Worm (Caenorhabditis elegans) whole organism, L2 larva: ENCODE results near the gene VF13D12L.3.
A peak's percentile ranks its signal among the peaks of the same experiment; 100 is the strongest.

Experiments used
- C34F6.9 ChIP-seq: fragments of 150-350 bp; optimal IDR thresholded peaks from 2 replicates; lab custom pipeline; 2014; ENCODE audit warnings: missing biosample characterization, missing genetic modification characterization
- F13H6.1 ChIP-seq: sonication (generic microtip); optimal IDR thresholded peaks from 2 replicates; lab custom pipeline; 2016; ENCODE audit warnings: missing genetic modification characterization, missing compliant biosample characterization
- R02D3.7 ChIP-seq: fragments of 150-350 bp; optimal IDR thresholded peaks from 2 replicates; lab custom pipeline; 2014; ENCODE audit warnings: missing biosample characterization, missing genetic modification characterization
- Y55F3AM.14 ChIP-seq: fragments of 200-800 bp; sonication (Bioruptor generic); optimal IDR thresholded peaks from 2 replicates; lab custom pipeline; 2018; ENCODE audit warnings: mild to moderate bottlenecking, missing genetic modification characterization, missing compliant biosample characterization
- ZK546.5 ChIP-seq: sonication (generic microtip); optimal IDR thresholded peaks from 2 replicates; lab custom pipeline; 2017; ENCODE audit warnings: missing biosample characterization, missing genetic modification characterization
- aly-2 ChIP-seq: fragments of 150-350 bp; optimal IDR thresholded peaks from 2 replicates; lab custom pipeline; 2014; ENCODE audit warnings: missing biosample characterization, missing genetic modification characterization
- ama-1 ChIP-seq: fragments of 150-350 bp; optimal IDR thresholded peaks from 2 replicates; lab custom pipeline; 2018; ENCODE audit warnings: inconsistent platforms
- blmp-1 ChIP-seq: sonication (generic microtip); optimal IDR thresholded peaks from 2 replicates; lab custom pipeline; 2017; ENCODE audit warnings: missing genetic modification characterization, mild to moderate bottlenecking, missing compliant biosample characterization, antibody characterized with exemption, moderate library complexity; ENCODE audit not compliant: insufficient read depth
- ceh-16 ChIP-seq: fragments of 150-350 bp; optimal IDR thresholded peaks from 2 replicates; lab custom pipeline; 2014; ENCODE audit warnings: missing biosample characterization, missing genetic modification characterization
- ceh-82 ChIP-seq: fragments of 150-350 bp; optimal IDR thresholded peaks from 2 replicates; lab custom pipeline; 2014; ENCODE audit warnings: missing biosample characterization, missing genetic modification characterization
- crh-2 ChIP-seq: sonication (generic microtip); optimal IDR thresholded peaks from 2 replicates; lab custom pipeline; 2017; ENCODE audit warnings: missing biosample characterization, missing genetic modification characterization
- dmd-4 ChIP-seq: sonication (generic microtip); optimal IDR thresholded peaks from 2 replicates; lab custom pipeline; 2017; ENCODE audit warnings: missing biosample characterization, missing genetic modification characterization
- egl-27 ChIP-seq: sonication (generic microtip); optimal IDR thresholded peaks from 3 replicates; lab custom pipeline; 2017; ENCODE audit warnings: missing biosample characterization, missing genetic modification reagents, missing genetic modification characterization
- elt-1 ChIP-seq: fragments of 150-350 bp; optimal IDR thresholded peaks from 2 replicates; lab custom pipeline; 2014; ENCODE audit warnings: missing biosample characterization, missing genetic modification characterization
- elt-3 ChIP-seq: sonication (generic microtip); optimal IDR thresholded peaks from 2 replicates; lab custom pipeline; 2017; ENCODE audit warnings: missing biosample characterization, missing genetic modification characterization
- gmeb-1 ChIP-seq: fragments of 150-350 bp; optimal IDR thresholded peaks from 2 replicates; lab custom pipeline; 2014; ENCODE audit warnings: missing biosample characterization, missing genetic modification characterization
- lin-13 ChIP-seq: fragments of 150-350 bp; optimal IDR thresholded peaks from 2 replicates; lab custom pipeline; 2014; ENCODE audit warnings: missing biosample characterization, missing genetic modification reagents, missing genetic modification characterization
- lsy-2 ChIP-seq, 2 experiments: fragments of 150-350 bp in 1 of 2; sonication (generic microtip) in 1 of 2; optimal IDR thresholded peaks; 2 replicates each; lab custom pipeline; 2014 to 2017; ENCODE audit warnings: missing biosample characterization in 2 of 2, missing genetic modification characterization in 2 of 2
- mab-5 ChIP-seq: fragments of 150-350 bp; optimal IDR thresholded peaks from 2 replicates; lab custom pipeline; 2014; ENCODE audit warnings: missing biosample characterization, missing genetic modification characterization
- mbf-1 ChIP-seq: sonication (generic microtip); optimal IDR thresholded peaks from 2 replicates; lab custom pipeline; 2017; ENCODE audit warnings: missing biosample characterization, missing genetic modification characterization
- nhr-10 ChIP-seq: sonication (generic microtip); optimal IDR thresholded peaks from 2 replicates; lab custom pipeline; 2017; ENCODE audit warnings: missing biosample characterization, missing genetic modification characterization
- nhr-11 ChIP-seq: fragments of 150-350 bp; optimal IDR thresholded peaks from 2 replicates; lab custom pipeline; 2014; ENCODE audit warnings: missing biosample characterization, missing genetic modification characterization
- nhr-12 ChIP-seq: fragments of 150-350 bp; optimal IDR thresholded peaks from 2 replicates; lab custom pipeline; 2014; ENCODE audit warnings: missing biosample characterization, missing genetic modification characterization
- nhr-129 ChIP-seq: fragments of 150-350 bp; optimal IDR thresholded peaks from 2 replicates; lab custom pipeline; 2014; ENCODE audit warnings: missing biosample characterization, missing genetic modification characterization
- nhr-23 ChIP-seq: fragments of 150-350 bp; optimal IDR thresholded peaks from 2 replicates; lab custom pipeline; 2014; ENCODE audit warnings: missing biosample characterization, missing genetic modification reagents, missing genetic modification characterization
- nhr-237 ChIP-seq: fragments of 150-350 bp; optimal IDR thresholded peaks from 2 replicates; lab custom pipeline; 2014; ENCODE audit warnings: missing biosample characterization, missing genetic modification characterization
- nhr-77 ChIP-seq: fragments of 150-350 bp; optimal IDR thresholded peaks from 2 replicates; lab custom pipeline; 2014; ENCODE audit warnings: missing biosample characterization, missing genetic modification characterization
- peb-1 ChIP-seq: fragments of 150-350 bp; optimal IDR thresholded peaks from 2 replicates; lab custom pipeline; 2014; ENCODE audit warnings: missing biosample characterization, missing genetic modification characterization
- sma-3 ChIP-seq: sonication (generic microtip); optimal IDR thresholded peaks from 2 replicates; lab custom pipeline; 2016; ENCODE audit warnings: missing genetic modification reagents, missing genetic modification characterization, missing compliant biosample characterization
- sma-9 ChIP-seq, 2 experiments: fragments of 150-350 bp in 1 of 2; sonication (generic microtip) in 1 of 2; optimal IDR thresholded peaks; 2 replicates each; lab custom pipeline; 2014 to 2016; ENCODE audit warnings: missing genetic modification characterization in 2 of 2, mild to moderate bottlenecking in 1 of 2, missing biosample characterization in 1 of 2, missing compliant biosample characterization in 1 of 2, missing genetic modification reagents in 1 of 2, moderate library complexity in 1 of 2
- snpc-4 ChIP-seq: fragments of 150-350 bp; optimal IDR thresholded peaks from 2 replicates; lab custom pipeline; 2014; ENCODE audit warnings: missing biosample characterization, missing genetic modification characterization
- unc-55 ChIP-seq: fragments of 150-350 bp; sonication (generic microtip); optimal IDR thresholded peaks from 3 replicates; lab custom pipeline; 2014; ENCODE audit warnings: missing biosample characterization, missing genetic modification reagents, missing genetic modification characterization
- unc-62 ChIP-seq: fragments of 150-350 bp; optimal IDR thresholded peaks from 2 replicates; lab custom pipeline; 2014; ENCODE audit warnings: missing biosample characterization, missing genetic modification reagents, missing genetic modification characterization
- zag-1 ChIP-seq: fragments of 150-350 bp; optimal IDR thresholded peaks from 2 replicates; lab custom pipeline; 2014; ENCODE audit warnings: missing biosample characterization, missing genetic modification characterization
- ztf-1 ChIP-seq: fragments of 200-800 bp; sonication (Bioruptor generic); conservative IDR thresholded peaks from 2 replicates; pipeline ENCODE4 v1.3.6; 2022; ENCODE audit warnings: missing genetic modification characterization, missing compliant biosample characterization

Gene VF13D12L.3

DNA sequence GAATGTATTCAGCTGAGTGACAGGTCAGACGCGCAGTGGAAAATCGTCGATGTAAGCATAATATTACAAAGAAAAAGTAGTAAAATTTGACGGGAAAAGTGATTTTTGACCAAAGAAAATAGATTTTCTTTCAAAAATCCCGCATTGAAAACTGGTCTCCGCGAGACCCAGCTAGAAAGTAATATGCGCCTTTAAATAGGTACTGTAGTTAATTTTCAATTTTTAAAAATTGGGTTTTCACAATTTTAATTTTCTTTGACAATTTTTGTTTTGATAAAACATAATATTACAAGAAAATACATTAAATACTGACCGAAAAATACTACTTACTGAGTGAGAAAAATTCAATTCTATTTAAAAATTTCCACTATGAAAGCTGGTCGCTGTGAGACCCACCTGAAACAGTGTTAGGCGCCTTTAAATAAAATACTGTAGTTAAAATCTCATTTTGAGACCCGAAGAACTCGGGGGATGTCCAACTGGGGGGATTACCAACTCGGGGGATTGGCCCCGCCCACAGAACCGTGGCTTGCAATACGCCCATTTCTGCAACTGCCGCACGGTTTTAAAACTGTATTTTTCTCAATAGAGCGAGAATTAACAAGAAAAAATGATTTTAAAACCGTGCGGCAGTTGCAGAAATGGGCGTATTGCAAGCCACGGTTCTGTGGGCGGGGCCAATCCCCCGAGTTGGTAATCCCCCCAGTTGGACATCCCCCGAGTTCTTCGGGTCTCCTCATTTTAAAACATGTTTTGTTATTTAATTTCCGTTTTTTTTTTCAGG lies 10.5 kb upstream of the VF13D12L.3 start, which contains the start of gene tars-1:
Gene tars-1, minus strand, starts transcription at position 497 of the 784 bp plus-strand sequence.
- peak; percentile 3 for TF ChIP-seq sma-3 (GFP tag; lab: Kevin White, UChicago)

ce11 chrII:11695945-11696270 lies 9.9 kb upstream of the VF13D12L.3 start, which contains the start of gene xpf-1:
xpf-1 (plus strand) TSS chrII:11696171.
- TF ChIP-seq nhr-11 (tag; lab: Kevin White, UChicago), result no peak
- no peak for TF ChIP-seq unc-62 (GFP tag; lab: Kevin White, UChicago)
- no peak for TF ChIP-seq ceh-16 (tag; lab: Kevin White, UChicago)
- TF ChIP-seq C34F6.9 (tag; lab: Kevin White, UChicago), result no peak
- TF ChIP-seq sma-3 (GFP tag; lab: Kevin White, UChicago), result no peak

DNA sequence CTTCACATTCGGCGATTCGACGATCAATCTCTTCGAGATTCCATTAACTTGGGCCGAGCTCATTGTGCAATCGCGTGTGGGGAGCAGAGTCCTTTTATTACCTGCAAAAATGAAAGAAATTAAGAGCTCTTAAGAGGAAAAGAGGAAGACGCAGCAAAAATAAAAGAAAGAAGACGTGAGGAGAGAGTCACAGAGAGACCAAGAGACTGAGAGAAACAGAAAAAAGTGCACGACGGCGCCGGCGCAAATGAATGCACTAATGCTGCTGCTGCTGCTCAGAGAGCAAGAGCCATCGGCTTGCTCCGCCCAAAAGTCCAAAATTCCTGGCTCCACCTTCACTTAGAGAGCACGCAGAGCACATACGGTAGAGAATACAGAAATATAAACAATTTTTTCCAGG lies 5.6 kb upstream of the VF13D12L.3 start, which contains the start of gene inos-1:
Gene inos-1, minus strand, starts transcription at position 101 of the 400 bp plus-strand sequence.
- peak; percentile 8 for TF ChIP-seq unc-55 (GFP tag; lab: Kevin White, UChicago)
- no peak for TF ChIP-seq crh-2 (tag; lab: Kevin White, UChicago)

- no peak for TF ChIP-seq lsy-2 (tag; optimal IDR thresholded peaks at IDR 0.05; lab: Kevin White, UChicago)
- TF ChIP-seq F13H6.1 (tag; lab: Kevin White, UChicago), result no peak
- TF ChIP-seq nhr-10, result no peak
- no peak for TF ChIP-seq unc-55 (GFP tag; lab: Kevin White, UChicago)
- no peak for TF ChIP-seq nhr-23
- no peak for TF ChIP-seq egl-27
- TF ChIP-seq ztf-1, result no peak
- no peak for TF ChIP-seq gmeb-1
- TF ChIP-seq Y55F3AM.14 (GFP tag; lab: Kevin White, UChicago), result no peak
- TF ChIP-seq dmd-4, result no peak
- no peak for TF ChIP-seq nhr-11 (tag; lab: Kevin White, UChicago)
- no peak for TF ChIP-seq elt-1
- TF ChIP-seq mab-5 (tag; lab: Kevin White, UChicago), result no peak
- no peak for TF ChIP-seq nhr-237 (tag; lab: Kevin White, UChicago)
- no peak for TF ChIP-seq nhr-77 (tag; lab: Kevin White, UChicago)
- TF ChIP-seq aly-2 (tag; lab: Kevin White, UChicago), result no peak
- TF ChIP-seq snpc-4 (tag; lab: Kevin White, UChicago), result no peak
- no peak for TF ChIP-seq C34F6.9 (tag; lab: Kevin White, UChicago)
- TF ChIP-seq, all 48 proteins: peak for 0
These were observed 5.2 kb upstream of the VF13D12L.3 start for ce11 chrII:11700635-11701034.

- no peak for TF ChIP-seq ama-1 (lab: Kevin White, UChicago)
- TF ChIP-seq lin-13, result no peak
These were observed 3.7 kb downstream of the VF13D12L.3 start, which contains the start of gene fcmt-1 for ce11 chrII:11709464-11709863. fcmt-1 (minus strand) TSS chrII:11709564.

ce11 chrII:11710771-11711170 lies 5.0 kb downstream of the VF13D12L.3 start:
- TF ChIP-seq blmp-1 (tag; lab: Kevin White, UChicago) (peak; percentile 30), nhr-12 (tag; lab: Kevin White, UChicago) (no peak)
- TF ChIP-seq, all 48 proteins: peak for 1

- peak; percentile 45 for TF ChIP-seq sma-9 (GFP tag; optimal IDR thresholded peaks at IDR 0.05; lab: Kevin White, UChicago)
- TF ChIP-seq sma-9 (tag; optimal IDR thresholded peaks at IDR 0.05; lab: Kevin White, UChicago), result no peak
- TF ChIP-seq F13H6.1 (tag; lab: Kevin White, UChicago), result peak; percentile 43
- peak; percentile 17 for TF ChIP-seq C34F6.9 (tag; lab: Kevin White, UChicago)
- no peak for TF ChIP-seq Y55F3AM.14 (GFP tag; lab: Kevin White, UChicago)
- TF ChIP-seq elt-3 (tag; lab: Kevin White, UChicago), result no peak
- TF ChIP-seq lsy-2 (tag; optimal IDR thresholded peaks at IDR 0.05; lab: Kevin White, UChicago), result peak in 1 of 2 experiments; percentile 14
- TF ChIP-seq mbf-1, result no peak
- TF ChIP-seq nhr-129 (tag; lab: Kevin White, UChicago), result peak; percentile 48
- TF ChIP-seq R02D3.7 (tag; lab: Kevin White, UChicago), result no peak
- no peak for TF ChIP-seq ceh-82 (tag; lab: Kevin White, UChicago)
- TF ChIP-seq zag-1 (tag; lab: Kevin White, UChicago), result peak; percentile 60
- no peak for TF ChIP-seq nhr-23
- TF ChIP-seq nhr-11 (tag; lab: Kevin White, UChicago), result no peak
- TF ChIP-seq peb-1 (tag; lab: Kevin White, UChicago), result no peak
- no peak for TF ChIP-seq ZK546.5 (tag; lab: Kevin White, UChicago)
These were observed 7.8 kb downstream of the VF13D12L.3 start, which contains the start of gene F13D12.10 for ce11 chrII:11713569-11713968. F13D12.10 (plus strand) TSS chrII:11713799.
